Worm (Caenorhabditis elegans) whole organism, late embryonic: ENCODE data around the gene F40D4.17.

ENCODE experiments used
- C08G9.2 ChIP-seq: sonication (generic microtip); optimal IDR thresholded peaks from 2 replicates; lab custom pipeline; 2016; ENCODE audit warnings: mild to moderate bottlenecking, missing genetic modification characterization, moderate library complexity, missing compliant biosample characterization
- C38D4.7 ChIP-seq: fragments of 200-800 bp; sonication (Bioruptor generic); optimal IDR thresholded peaks from 2 replicates; lab custom pipeline; 2018; ENCODE audit warnings: mild to moderate bottlenecking, missing genetic modification characterization, moderate library complexity, missing compliant biosample characterization
- K09A11.1 ChIP-seq: sonication (generic microtip); optimal IDR thresholded peaks from 2 replicates; lab custom pipeline; 2017; ENCODE audit warnings: antibody characterized with exemption, mild to moderate bottlenecking, missing genetic modification characterization, missing compliant biosample characterization; ENCODE audit not compliant: insufficient read depth
- T23F11.4 ChIP-seq: fragments of 200-800 bp; sonication (Bioruptor generic); optimal IDR thresholded peaks from 2 replicates; lab custom pipeline; 2018; ENCODE audit warnings: mild to moderate bottlenecking, missing genetic modification characterization, missing compliant biosample characterization
- Y22D7AL.16 ChIP-seq: sonication (generic microtip); optimal IDR thresholded peaks from 2 replicates; lab custom pipeline; 2016; ENCODE audit warnings: missing genetic modification characterization, missing compliant biosample characterization
- ahr-1 ChIP-seq: sonication (generic microtip); optimal IDR thresholded peaks from 2 replicates; lab custom pipeline; 2016; ENCODE audit warnings: missing genetic modification characterization, missing compliant biosample characterization
- ceh-14 ChIP-seq: sonication (generic microtip); optimal IDR thresholded peaks from 2 replicates; lab custom pipeline; 2016; ENCODE audit warnings: missing genotype, missing genetic modification characterization, missing compliant biosample characterization
- ceh-19 ChIP-seq: fragments of 200-800 bp; sonication (Bioruptor generic); optimal IDR thresholded peaks from 2 replicates; lab custom pipeline; 2018; ENCODE audit warnings: mild to moderate bottlenecking, missing genetic modification characterization, missing compliant biosample characterization
- ceh-2 ChIP-seq: sonication (generic microtip); optimal IDR thresholded peaks from 2 replicates; lab custom pipeline; 2016; ENCODE audit warnings: missing genotype, missing genetic modification characterization, missing compliant biosample characterization
- ceh-22 ChIP-seq: sonication (generic microtip); optimal IDR thresholded peaks from 2 replicates; lab custom pipeline; 2017; ENCODE audit warnings: missing biosample characterization, missing genetic modification characterization
- ceh-24 ChIP-seq: sonication (generic microtip); optimal IDR thresholded peaks from 2 replicates; lab custom pipeline; 2016; ENCODE audit warnings: mild to moderate bottlenecking, missing genetic modification characterization, missing compliant biosample characterization
- ceh-34 ChIP-seq: sonication (generic microtip); optimal IDR thresholded peaks from 2 replicates; lab custom pipeline; 2016; ENCODE audit warnings: mild to moderate bottlenecking, missing genetic modification characterization, missing compliant biosample characterization
- ceh-45 ChIP-seq: fragments of 200-800 bp; sonication (Bioruptor generic); IDR thresholded peaks from 2 replicates; pipeline ENCODE4 v1.3.6; 2022; ENCODE audit warnings: missing genetic modification reagents, missing genetic modification characterization, missing compliant biosample characterization
- ceh-6 ChIP-seq: fragments of 200-800 bp; sonication (Bioruptor generic); optimal IDR thresholded peaks from 2 replicates; lab custom pipeline; 2018; ENCODE audit warnings: mild to moderate bottlenecking, missing genetic modification characterization, missing compliant biosample characterization
- che-1 ChIP-seq: sonication (generic microtip); optimal IDR thresholded peaks from 2 replicates; lab custom pipeline; 2016; ENCODE audit warnings: mild to moderate bottlenecking, missing genetic modification characterization, missing compliant biosample characterization
- dmd-4 ChIP-seq: sonication (generic microtip); optimal IDR thresholded peaks from 2 replicates; lab custom pipeline; 2016; ENCODE audit warnings: borderline replicate concordance, missing genetic modification characterization, missing compliant biosample characterization
- dve-1 ChIP-seq: sonication (generic microtip); optimal IDR thresholded peaks from 2 replicates; lab custom pipeline; 2017; ENCODE audit warnings: antibody characterized with exemption, mild to moderate bottlenecking, missing genetic modification characterization, missing compliant biosample characterization
- elt-4 ChIP-seq: sonication (generic microtip); optimal IDR thresholded peaks from 2 replicates; lab custom pipeline; 2016; ENCODE audit warnings: missing genetic modification characterization, missing compliant biosample characterization
- ets-4 ChIP-seq: sonication (generic microtip); optimal IDR thresholded peaks from 2 replicates; lab custom pipeline; 2016; ENCODE audit warnings: missing genetic modification characterization, missing compliant biosample characterization
- gmeb-2 ChIP-seq: sonication (generic microtip); optimal IDR thresholded peaks from 2 replicates; lab custom pipeline; 2016; ENCODE audit warnings: missing genetic modification characterization, inconsistent platforms, missing compliant biosample characterization
- hlh-30 ChIP-seq: sonication (generic microtip); optimal IDR thresholded peaks from 2 replicates; lab custom pipeline; 2017; ENCODE audit warnings: antibody characterized with exemption, missing genetic modification characterization, missing compliant biosample characterization; ENCODE audit not compliant: insufficient read depth
- madf-2 ChIP-seq: sonication (generic microtip); optimal IDR thresholded peaks from 2 replicates; lab custom pipeline; 2017; ENCODE audit warnings: missing genetic modification characterization, missing compliant biosample characterization
- mec-3 ChIP-seq: sonication (generic microtip); optimal IDR thresholded peaks from 2 replicates; lab custom pipeline; 2016; ENCODE audit warnings: borderline replicate concordance, missing genetic modification characterization, missing compliant biosample characterization
- npax-4 ChIP-seq: sonication (generic microtip); optimal IDR thresholded peaks from 2 replicates; lab custom pipeline; 2016; ENCODE audit warnings: missing genetic modification characterization, missing compliant biosample characterization
- pag-3 ChIP-seq: sonication (generic microtip); optimal IDR thresholded peaks from 2 replicates; lab custom pipeline; 2016; ENCODE audit warnings: missing compliant biosample characterization, missing genetic modification characterization, borderline replicate concordance
- pax-1 ChIP-seq: fragments of 150-350 bp; optimal IDR thresholded peaks from 2 replicates; lab custom pipeline; 2014; ENCODE audit warnings: missing biosample characterization, missing genetic modification characterization
- pha-4 ChIP-seq: fragments of 150-350 bp; optimal IDR thresholded peaks from 2 replicates; lab custom pipeline; 2018; ENCODE audit warnings: missing biosample characterization, missing genetic modification reagents, missing genetic modification characterization
- pqm-1 ChIP-seq: sonication (generic microtip); optimal IDR thresholded peaks from 2 replicates; lab custom pipeline; 2016; ENCODE audit warnings: missing genetic modification characterization, missing compliant biosample characterization
- pros-1 ChIP-seq: fragments of 150-350 bp; optimal IDR thresholded peaks from 2 replicates; lab custom pipeline; 2014; ENCODE audit warnings: missing biosample characterization, missing genetic modification reagents, missing genetic modification characterization
- rnt-1 ChIP-seq: sonication (generic microtip); optimal IDR thresholded peaks from 2 replicates; lab custom pipeline; 2016; ENCODE audit warnings: missing genetic modification characterization, missing compliant biosample characterization
- sox-2 ChIP-seq: fragments of 200-800 bp; sonication (Bioruptor generic); IDR thresholded peaks from 2 replicates; pipeline ENCODE4 v1.3.6; 2022; ENCODE audit warnings: missing genetic modification reagents, missing genetic modification characterization, missing compliant biosample characterization
- tbx-2 ChIP-seq: sonication (generic microtip); optimal IDR thresholded peaks from 2 replicates; lab custom pipeline; 2016; ENCODE audit warnings: missing genetic modification characterization, missing compliant biosample characterization
- tbx-7 ChIP-seq: sonication (generic microtip); optimal IDR thresholded peaks from 2 replicates; lab custom pipeline; 2016; ENCODE audit warnings: missing genotype, missing genetic modification characterization, missing compliant biosample characterization
- ttx-3 ChIP-seq: sonication (generic microtip); optimal IDR thresholded peaks from 2 replicates; lab custom pipeline; 2016; ENCODE audit warnings: missing genetic modification reagents, missing genetic modification characterization, missing compliant biosample characterization
- unc-3 ChIP-seq, 2 experiments: fragments of 200-800 bp in 1 of 2; sonication (Bioruptor generic) in 1 of 2; sonication (generic microtip) in 1 of 2; conservative IDR thresholded peaks in 1 of 2; optimal IDR thresholded peaks in 1 of 2; 2 replicates each; pipeline versions ENCODE4 v1.3.6 to Lab custom; 2016 to 2022; ENCODE audit warnings: missing compliant biosample characterization in 2 of 2, missing genetic modification characterization in 2 of 2, missing genetic modification reagents in 1 of 2
- unc-42 ChIP-seq: sonication (generic microtip); optimal IDR thresholded peaks from 2 replicates; lab custom pipeline; 2016; ENCODE audit warnings: missing genotype, missing genetic modification characterization, missing compliant biosample characterization
- unc-55 ChIP-seq: sonication (generic microtip); optimal IDR thresholded peaks from 2 replicates; lab custom pipeline; 2017; ENCODE audit warnings: missing biosample characterization, missing genetic modification reagents, missing genetic modification characterization
- unc-86 ChIP-seq: sonication (generic microtip); optimal IDR thresholded peaks from 2 replicates; lab custom pipeline; 2016; ENCODE audit warnings: missing genetic modification characterization, missing compliant biosample characterization

Gene F40D4.17

DNA sequence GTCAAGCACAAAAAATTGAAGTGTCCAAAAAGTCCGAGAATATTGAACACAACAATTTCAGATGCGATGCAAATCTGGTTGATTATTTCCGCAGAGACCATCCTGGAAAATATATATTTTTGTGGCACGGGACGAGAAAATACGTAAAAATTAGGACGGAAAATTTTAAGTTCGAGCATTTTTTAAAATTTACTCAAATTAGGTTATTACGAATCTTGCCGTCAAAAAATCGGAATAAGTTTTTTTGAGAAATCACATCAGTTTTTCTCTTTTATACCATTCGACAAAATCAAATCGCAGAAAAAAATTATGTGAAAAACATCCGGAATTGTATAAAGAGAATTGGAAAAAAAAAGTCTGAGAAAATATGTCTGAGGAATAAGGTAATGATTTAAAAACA lies 22.7 kb upstream of the F40D4.17 start, which contains the start of gene srsx-1:
Gene srsx-1 (minus strand): TSS at position 101 of the 400 bp plus-strand sequence.
- TF ChIP-seq hlh-30 (tag; lab: Kevin White, UChicago) = no peak
- no peak for TF ChIP-seq gmeb-2 (tag; lab: Kevin White, UChicago)
- TF ChIP-seq ceh-24 (tag; lab: Kevin White, UChicago) = no peak
- TF ChIP-seq che-1 (tag; lab: Kevin White, UChicago) = no peak
- TF ChIP-seq pqm-1 (tag; lab: Kevin White, UChicago) = no peak

DNA sequence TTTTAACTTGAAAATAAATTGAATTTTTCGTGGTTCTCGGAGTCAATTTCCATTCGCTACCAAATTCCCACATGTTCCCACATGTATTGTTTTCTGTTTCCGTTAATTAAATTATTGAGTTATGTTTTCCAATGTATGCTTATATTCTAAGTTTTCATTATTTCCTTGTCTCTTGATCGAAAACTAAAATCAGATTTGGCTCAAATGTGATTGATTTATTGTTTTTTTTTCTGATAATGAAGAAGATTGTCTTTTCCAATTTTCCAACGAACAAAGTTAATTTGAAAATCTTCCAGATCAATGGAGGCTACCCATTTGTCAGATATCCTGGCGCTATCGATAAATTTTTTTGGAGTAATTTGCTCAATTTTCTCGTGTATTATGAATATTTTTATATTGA lies 18.5 kb upstream of the F40D4.17 start, which contains the start of gene srbc-25:
Gene srbc-25 (plus strand): TSS at position 301 of the 400 bp plus-strand sequence.
- no peak for TF ChIP-seq ceh-45
- TF ChIP-seq unc-86 (tag; lab: Kevin White, UChicago) = no peak
- no peak for TF ChIP-seq pax-1 (tag; lab: Kevin White, UChicago)
- TF ChIP-seq madf-2 (tag; lab: Kevin White, UChicago) = no peak
- no peak for TF ChIP-seq sox-2
- TF ChIP-seq rnt-1 (tag; lab: Kevin White, UChicago) = no peak
- no peak for TF ChIP-seq dmd-4 (tag; lab: Kevin White, UChicago)
- TF ChIP-seq T23F11.4 (GFP tag; lab: Kevin White, UChicago) = no peak
- TF ChIP-seq K09A11.1 (tag; lab: Kevin White, UChicago) = no peak
- TF ChIP-seq Y22D7AL.16 (tag; lab: Kevin White, UChicago) = no peak
- TF ChIP-seq ceh-2 (tag; lab: Kevin White, UChicago) = no peak
- no peak for TF ChIP-seq C08G9.2 (tag; lab: Kevin White, UChicago)
- no peak for TF ChIP-seq ttx-3 (tag; lab: Kevin White, UChicago)

DNA sequence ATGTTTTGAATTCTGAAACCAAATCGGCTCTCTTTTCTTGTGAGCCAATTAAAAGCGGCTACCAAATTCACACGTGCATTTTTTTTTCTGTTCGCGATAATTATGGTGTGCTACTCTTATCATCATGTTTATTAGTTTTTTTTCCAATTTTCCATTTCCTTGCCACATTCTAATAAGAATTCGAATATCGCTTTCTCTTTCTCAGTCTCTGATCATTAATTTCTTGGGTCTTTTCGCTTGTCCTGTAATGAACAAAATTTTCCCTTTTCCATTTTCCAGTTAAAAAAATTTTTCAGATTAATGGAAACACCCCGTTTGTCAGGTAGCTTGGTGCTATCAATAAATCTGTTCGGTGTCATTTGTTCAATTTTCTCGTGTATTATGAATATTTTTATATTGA lies 16.3 kb upstream of the F40D4.17 start, which contains the start of gene srbc-26:
Gene srbc-26 (plus strand): TSS at position 301 of the 400 bp plus-strand sequence.
- TF ChIP-seq pag-3 (tag; lab: Kevin White, UChicago) = no peak
- no peak for TF ChIP-seq ceh-19 (GFP tag; lab: Kevin White, UChicago)
- no peak for TF ChIP-seq unc-42 (tag; lab: Kevin White, UChicago)
- TF ChIP-seq elt-4 (tag; lab: Kevin White, UChicago) = no peak
- no peak for TF ChIP-seq dve-1
- no peak for TF ChIP-seq ahr-1
- TF ChIP-seq C38D4.7 (GFP tag; lab: Kevin White, UChicago) = no peak
- TF ChIP-seq unc-3 (GFP tag; conservative IDR thresholded peaks at IDR 0.05; lab: Robert Waterston, UW) = no peak
- TF ChIP-seq unc-3 (tag; optimal IDR thresholded peaks at IDR 0.05; lab: Kevin White, UChicago) = no peak
- TF ChIP-seq ceh-34 = no peak

DNA sequence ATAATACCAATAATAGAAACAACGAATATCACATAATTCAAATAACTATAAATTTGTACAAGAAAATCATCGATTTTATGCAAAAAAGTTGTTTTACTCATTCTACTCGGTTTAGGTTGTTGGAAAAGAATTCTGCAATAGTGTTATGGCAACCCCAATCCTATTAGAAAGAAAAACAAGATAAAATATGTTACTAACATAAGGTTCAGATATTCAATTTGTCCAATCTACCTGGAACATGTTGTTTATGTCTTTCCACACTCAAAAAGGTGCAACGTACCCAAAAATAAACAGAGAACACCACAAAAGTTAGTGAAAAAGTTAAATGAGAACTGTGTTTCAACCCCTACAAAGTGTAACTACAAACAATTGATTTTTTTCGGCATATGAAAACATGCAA lies 15.6 kb upstream of the F40D4.17 start, which contains the start of gene srw-51:
Gene srw-51 (minus strand): TSS at position 101 of the 400 bp plus-strand sequence.
- TF ChIP-seq elt-4 (tag; lab: Kevin White, UChicago) = no peak
- TF ChIP-seq npax-4 = no peak
- TF ChIP-seq pha-4 (tag; lab: Kevin White, UChicago) = no peak
- TF ChIP-seq ets-4 = no peak
- no peak for TF ChIP-seq tbx-2 (tag; lab: Kevin White, UChicago)
- TF ChIP-seq pros-1 (tag; lab: Kevin White, UChicago) = no peak
- no peak for TF ChIP-seq ceh-6 (GFP tag; lab: Kevin White, UChicago)
- TF ChIP-seq ahr-1 = no peak
- no peak for TF ChIP-seq unc-55 (GFP tag; lab: Kevin White, UChicago)

DNA sequence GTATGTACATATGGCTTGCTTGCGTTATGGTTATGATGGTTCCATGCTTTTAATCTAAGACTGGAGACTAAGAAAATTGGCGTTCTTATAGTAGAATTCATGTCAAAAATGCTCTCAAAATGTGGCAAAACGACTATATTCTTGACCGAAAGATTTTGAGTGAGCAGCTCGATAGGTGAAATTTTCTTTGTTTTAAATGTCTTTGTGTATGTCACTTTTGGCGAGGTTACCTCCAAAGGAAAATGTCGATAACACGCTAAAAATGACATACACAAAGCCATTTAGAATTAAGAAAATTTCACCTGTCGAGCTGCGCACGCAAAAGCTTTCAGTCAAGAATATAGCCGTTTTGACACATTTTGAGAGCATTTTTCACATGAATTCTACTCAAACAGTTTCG lies 12.2 kb upstream of the F40D4.17 start, which contains the start of gene srz-66:
Gene srz-66 (minus strand): TSS at position 101 of the 400 bp plus-strand sequence.
- no peak for TF ChIP-seq npax-4
- TF ChIP-seq C38D4.7 (GFP tag; lab: Kevin White, UChicago) = no peak
- no peak for TF ChIP-seq ceh-2 (tag; lab: Kevin White, UChicago)
- TF ChIP-seq ceh-45 = no peak
- no peak for TF ChIP-seq ceh-14 (tag; lab: Kevin White, UChicago)
- TF ChIP-seq ceh-22 = no peak
- no peak for TF ChIP-seq mec-3
- TF ChIP-seq ceh-19 (GFP tag; lab: Kevin White, UChicago) = no peak
- no peak for TF ChIP-seq tbx-7
- no peak for TF ChIP-seq ceh-24 (tag; lab: Kevin White, UChicago)
- TF ChIP-seq, all 69 proteins: peak for 0
